Fruit fly (Drosophila melanogaster) whole organism, embryonic: Measurements from ENCODE around the gene sick.

Experiments used
- Abd-B ChIP-seq: fragments of 200-800 bp; sonication (Bioruptor generic); optimal IDR thresholded peaks from 2 replicates; lab custom pipeline; 2018; ENCODE audit warnings: missing biosample characterization, mild to moderate bottlenecking, missing genetic modification characterization, moderate library complexity
- Antp ChIP-seq: fragments of 200-800 bp; sonication (Bioruptor generic); optimal IDR thresholded peaks from 3 replicates; lab custom pipeline; 2016; ENCODE audit warnings: missing biosample characterization, missing genetic modification characterization
- Bdp1 ChIP-seq: fragments of 200-800 bp; sonication (Bioruptor generic); optimal IDR thresholded peaks from 3 replicates; lab custom pipeline; 2016; ENCODE audit warnings: missing biosample characterization, missing genetic modification characterization
- BtbVII ChIP-seq: fragments of 200-800 bp; sonication (Bioruptor generic); optimal IDR thresholded peaks from 3 replicates; lab custom pipeline; 2017; ENCODE audit warnings: missing biosample characterization, mild to moderate bottlenecking, missing genetic modification characterization
- C15 ChIP-seq: fragments of 200-800 bp; sonication (Bioruptor generic); IDR thresholded peaks from 3 replicates; pipeline ENCODE4 v1.3.6; 2022; ENCODE audit warnings: missing biosample characterization, missing genetic modification characterization
- CG10147 ChIP-seq: fragments of 200-800 bp; sonication (Bioruptor generic); optimal IDR thresholded peaks from 2 replicates; lab custom pipeline; 2019; ENCODE audit warnings: missing biosample characterization, mild to moderate bottlenecking, missing genetic modification characterization, moderate library complexity
- CG10209 ChIP-seq: fragments of 200-800 bp; sonication (Bioruptor generic); optimal IDR thresholded peaks from 3 replicates; lab custom pipeline; 2017; ENCODE audit warnings: missing biosample characterization, mild to moderate bottlenecking, missing genetic modification characterization, missing genetic modification reagents
- CG11456 ChIP-seq: fragments of 200-800 bp; sonication (Bioruptor generic); IDR thresholded peaks from 3 replicates; pipeline ENCODE4 v1.3.6; 2022; ENCODE audit warnings: missing biosample characterization, missing genetic modification characterization
- CG11696 ChIP-seq: fragments of 200-800 bp; sonication (Bioruptor generic); IDR thresholded peaks from 2 replicates; pipeline ENCODE4 v1.3.6; 2022; ENCODE audit warnings: missing biosample characterization, missing genetic modification characterization
- CG12942 ChIP-seq: fragments of 200-800 bp; sonication (Bioruptor generic); optimal IDR thresholded peaks from 3 replicates; lab custom pipeline; 2016; ENCODE audit warnings: missing biosample characterization, missing genetic modification characterization
- CG13424 ChIP-seq: fragments of 200-800 bp; sonication (Bioruptor generic); optimal IDR thresholded peaks from 2 replicates; lab custom pipeline; 2019; ENCODE audit warnings: missing biosample characterization, mild to moderate bottlenecking, missing genetic modification characterization, moderate library complexity
- CG15011 ChIP-seq: fragments of 200-800 bp; sonication (Bioruptor generic); optimal IDR thresholded peaks from 3 replicates; lab custom pipeline; 2018; ENCODE audit warnings: missing biosample characterization, mild to moderate bottlenecking, missing genetic modification characterization
- CG16863 ChIP-seq: fragments of 200-800 bp; sonication (Bioruptor generic); optimal IDR thresholded peaks from 3 replicates; lab custom pipeline; 2016; ENCODE audit warnings: missing biosample characterization, missing genetic modification characterization
- CG17361 ChIP-seq: fragments of 200-800 bp; sonication (Bioruptor generic); IDR thresholded peaks from 3 replicates; pipeline ENCODE4 v1.3.6; 2022; ENCODE audit warnings: missing biosample characterization, missing genetic modification characterization
- CG17385 ChIP-seq: fragments of 200-800 bp; sonication (Bioruptor generic); optimal IDR thresholded peaks from 3 replicates; lab custom pipeline; 2018; ENCODE audit warnings: missing biosample characterization, mild to moderate bottlenecking, missing genetic modification characterization
- CG17802 ChIP-seq: fragments of 200-800 bp; sonication (Bioruptor generic); optimal IDR thresholded peaks from 2 replicates; lab custom pipeline; 2018; ENCODE audit warnings: missing biosample characterization, mild to moderate bottlenecking, missing genetic modification characterization, moderate library complexity
- CG18619 ChIP-seq: fragments of 200-800 bp; sonication (Bioruptor generic); optimal IDR thresholded peaks from 3 replicates; lab custom pipeline; 2017; ENCODE audit warnings: missing biosample characterization, mild to moderate bottlenecking, missing genetic modification characterization
- CG2199 ChIP-seq: fragments of 200-800 bp; sonication (Bioruptor generic); IDR thresholded peaks from 3 replicates; pipeline ENCODE4 v1.3.6; 2022; ENCODE audit warnings: missing biosample characterization, missing genetic modification characterization
- CG2875 ChIP-seq: fragments of 200-800 bp; sonication (Bioruptor generic); optimal IDR thresholded peaks from 2 replicates; lab custom pipeline; 2017; ENCODE audit warnings: missing biosample characterization, mild to moderate bottlenecking, missing genetic modification characterization, missing genetic modification reagents
- CG32767 ChIP-seq: fragments of 200-800 bp; sonication (Bioruptor generic); IDR thresholded peaks from 2 replicates; pipeline ENCODE4 v1.3.6; 2022; ENCODE audit warnings: missing biosample characterization, missing genetic modification characterization
- CG4424 ChIP-seq: fragments of 200-800 bp; sonication (Bioruptor generic); optimal IDR thresholded peaks from 3 replicates; lab custom pipeline; 2016; ENCODE audit warnings: missing biosample characterization, missing genetic modification characterization
- CG4730 ChIP-seq: fragments of 200-800 bp; sonication (Bioruptor generic); IDR thresholded peaks from 2 replicates; pipeline ENCODE4 v1.3.6; 2022; ENCODE audit warnings: missing biosample characterization, missing genetic modification characterization
- CG6254 ChIP-seq: fragments of 200-800 bp; sonication (Bioruptor generic); optimal IDR thresholded peaks from 3 replicates; lab custom pipeline; 2017; ENCODE audit warnings: mild to moderate bottlenecking, missing biosample characterization, missing genetic modification reagents, missing genetic modification characterization
- CG7839 ChIP-seq: fragments of 200-800 bp; sonication (Bioruptor generic); optimal IDR thresholded peaks from 3 replicates; lab custom pipeline; 2018; ENCODE audit warnings: missing biosample characterization, mild to moderate bottlenecking, missing genetic modification characterization, moderate library complexity
- CG9437 ChIP-seq: fragments of 200-800 bp; sonication (Bioruptor generic); optimal IDR thresholded peaks from 2 replicates; lab custom pipeline; 2018; ENCODE audit warnings: missing biosample characterization, mild to moderate bottlenecking, missing genetic modification characterization
- CG9932 ChIP-seq: fragments of 200-800 bp; sonication (Bioruptor generic); IDR thresholded peaks from 2 replicates; pipeline ENCODE4 v1.3.6; 2022; ENCODE audit warnings: missing biosample characterization, missing genetic modification characterization
- Dip3 ChIP-seq: fragments of 200-800 bp; sonication (Bioruptor generic); optimal IDR thresholded peaks from 3 replicates; lab custom pipeline; 2016; ENCODE audit warnings: missing biosample characterization, missing genetic modification characterization
- Kr ChIP-seq: fragments of 200-800 bp; sonication (Bioruptor generic); optimal IDR thresholded peaks from 2 replicates; lab custom pipeline; 2017; ENCODE audit warnings: missing biosample characterization, mild to moderate bottlenecking, missing genetic modification characterization
- Lhr ChIP-seq: fragments of 200-800 bp; sonication (Bioruptor generic); optimal IDR thresholded peaks from 3 replicates; lab custom pipeline; 2017; ENCODE audit warnings: mild to moderate bottlenecking, missing biosample characterization, missing genetic modification reagents, missing genetic modification characterization
- Opbp ChIP-seq: fragments of 200-800 bp; sonication (Bioruptor generic); IDR thresholded peaks from 3 replicates; pipeline ENCODE4 v1.3.6; 2022; ENCODE audit warnings: missing biosample characterization, missing genetic modification characterization; ENCODE audit not compliant: partially characterized antibody
- Rfx ChIP-seq: fragments of 200-800 bp; sonication (Bioruptor generic); IDR thresholded peaks from 2 replicates; pipeline ENCODE4 v1.3.6; 2022; ENCODE audit warnings: missing biosample characterization, missing genetic modification characterization
- Sry-δ ChIP-seq: fragments of 200-800 bp; sonication (Bioruptor generic); optimal IDR thresholded peaks from 2 replicates; lab custom pipeline; 2016; ENCODE audit warnings: missing biosample characterization, missing genetic modification characterization
- TFAM ChIP-seq: fragments of 200-800 bp; sonication (Bioruptor generic); optimal IDR thresholded peaks from 2 replicates; lab custom pipeline; 2017; ENCODE audit warnings: missing biosample characterization, missing genetic modification characterization, inconsistent platforms
- ab ChIP-seq: fragments of 200-800 bp; sonication (Bioruptor generic); optimal IDR thresholded peaks from 2 replicates; lab custom pipeline; 2016; ENCODE audit warnings: missing biosample characterization, missing genetic modification characterization
- ato ChIP-seq: fragments of 200-800 bp; sonication (Bioruptor generic); IDR thresholded peaks from 2 replicates; pipeline ENCODE4 v1.3.6; 2022; ENCODE audit warnings: missing biosample characterization, missing genetic modification characterization; ENCODE audit not compliant: partially characterized antibody
- az2 ChIP-seq: fragments of 200-800 bp; sonication (Bioruptor generic); optimal IDR thresholded peaks from 3 replicates; lab custom pipeline; 2016; ENCODE audit warnings: missing biosample characterization, missing genetic modification characterization
- dm ChIP-seq: fragments of 200-800 bp; sonication (Bioruptor generic); optimal IDR thresholded peaks from 3 replicates; lab custom pipeline; 2016; ENCODE audit warnings: missing biosample characterization, missing genetic modification characterization
- eyg ChIP-seq: fragments of 200-800 bp; sonication (Bioruptor generic); optimal IDR thresholded peaks from 3 replicates; lab custom pipeline; 2016; ENCODE audit warnings: missing biosample characterization, missing genetic modification characterization
- fd64A ChIP-seq: fragments of 200-800 bp; sonication (Bioruptor generic); optimal IDR thresholded peaks from 3 replicates; lab custom pipeline; 2018; ENCODE audit warnings: missing biosample characterization, mild to moderate bottlenecking, missing genetic modification characterization
- fru ChIP-seq: fragments of >200 bp; optimal IDR thresholded peaks from 2 replicates; lab custom pipeline; 2017
- gem ChIP-seq: fragments of 200-800 bp; sonication (Bioruptor generic); optimal IDR thresholded peaks from 2 replicates; lab custom pipeline; 2019; ENCODE audit warnings: missing biosample characterization, mild to moderate bottlenecking, missing genetic modification characterization, moderate library complexity
- gsb ChIP-seq: fragments of 200-800 bp; sonication (Bioruptor generic); IDR thresholded peaks from 2 replicates; pipeline ENCODE4 v1.3.6; 2022; ENCODE audit warnings: missing biosample characterization, missing genetic modification characterization
- gsb-n ChIP-seq: fragments of 200-800 bp; sonication (Bioruptor generic); optimal IDR thresholded peaks from 3 replicates; lab custom pipeline; 2018; ENCODE audit warnings: missing biosample characterization, mild to moderate bottlenecking, missing genetic modification characterization
- jigr1 ChIP-seq: fragments of 200-800 bp; sonication (Bioruptor generic); IDR thresholded peaks from 3 replicates; pipeline ENCODE4 v1.3.6; 2022; ENCODE audit warnings: missing biosample characterization, missing genetic modification characterization
- kay ChIP-seq: fragments of 200-800 bp; sonication (Bioruptor generic); optimal IDR thresholded peaks from 2 replicates; lab custom pipeline; 2016; ENCODE audit warnings: missing biosample characterization, missing genetic modification characterization
- lilli ChIP-seq: fragments of 200-800 bp; sonication (Bioruptor generic); optimal IDR thresholded peaks from 3 replicates; lab custom pipeline; 2016; ENCODE audit warnings: missing biosample characterization, missing genetic modification characterization
- onecut ChIP-seq: fragments of 200-800 bp; sonication (Bioruptor generic); IDR thresholded peaks from 2 replicates; pipeline ENCODE4 v1.3.6; 2022; ENCODE audit warnings: missing biosample characterization, missing genetic modification characterization
- phol ChIP-seq: fragments of 200-800 bp; sonication (Bioruptor generic); optimal IDR thresholded peaks from 3 replicates; lab custom pipeline; 2018; ENCODE audit warnings: missing biosample characterization, mild to moderate bottlenecking, missing genetic modification characterization, moderate library complexity
- sisA ChIP-seq: fragments of 200-800 bp; sonication (Bioruptor generic); IDR thresholded peaks from 2 replicates; pipeline ENCODE4 v1.3.6; 2022; ENCODE audit warnings: missing biosample characterization, missing genetic modification characterization
- sna ChIP-seq: fragments of 200-800 bp; sonication (Bioruptor generic); IDR thresholded peaks from 2 replicates; pipeline ENCODE4 v1.3.6; 2022; ENCODE audit warnings: missing biosample characterization, missing genetic modification characterization; ENCODE audit not compliant: partially characterized antibody
- stc ChIP-seq: fragments of 200-800 bp; sonication (Bioruptor generic); IDR thresholded peaks from 2 replicates; pipeline ENCODE4 v1.3.6; 2022; ENCODE audit warnings: missing biosample characterization, missing genetic modification characterization
- zen ChIP-seq: fragments of 200-800 bp; sonication (Bioruptor generic); optimal IDR thresholded peaks from 3 replicates; lab custom pipeline; 2018; ENCODE audit warnings: missing biosample characterization, mild to moderate bottlenecking, missing genetic modification characterization, moderate library complexity

Gene sick

dm6 chr2L:19869937-19870336 is 73.8 kb downstream of the sick start (continued):
- TF ChIP-seq Antp = peak; percentile 84
- TF ChIP-seq onecut = no peak
- TF ChIP-seq CG10147 (GFP tag; lab: Kevin White, UChicago) = no peak
- TF ChIP-seq sisA (GFP tag; lab: Robert Waterston, UW) = peak; percentile 82
- peak; percentile 82 for TF ChIP-seq CG4424 (GFP tag; lab: Kevin White, UChicago)
- no peak for TF ChIP-seq sna (GFP tag; lab: Robert Waterston, UW)
- TF ChIP-seq ato (GFP tag; lab: Robert Waterston, UW) = no peak
- peak; percentile 82 for TF ChIP-seq zen
- TF ChIP-seq Abd-B (GFP tag; lab: Kevin White, UChicago) = peak; percentile 60
- peak; percentile 30 for TF ChIP-seq BtbVII (GFP tag; lab: Kevin White, UChicago)
- TF ChIP-seq gsb (GFP tag; lab: Robert Waterston, UW) = peak; percentile 63
- peak; percentile 14 for TF ChIP-seq gsb-n
- peak; percentile 77 for TF ChIP-seq CG4730 (GFP tag; lab: Robert Waterston, UW)
- peak; percentile 35 for TF ChIP-seq CG18619 (GFP tag; lab: Kevin White, UChicago)
- TF ChIP-seq CG6254 (GFP tag; lab: Kevin White, UChicago) = peak; percentile 52
- TF ChIP-seq jigr1 (GFP tag; lab: Robert Waterston, UW) = peak; percentile 37; the same call in 1 of the 3 replicates
- TF ChIP-seq CG32767 = peak; percentile 65
- TF ChIP-seq Lhr = no peak
- TF ChIP-seq CG10209 (GFP tag; lab: Kevin White, UChicago) = peak; percentile 53
- TF ChIP-seq CG11696 (GFP tag; lab: Robert Waterston, UW) = peak; percentile 61
- TF ChIP-seq CG16863 = peak; percentile 69
- no peak for TF ChIP-seq CG9437
- TF ChIP-seq Sry-δ (GFP tag; lab: Kevin White, UChicago) = peak; percentile 28
- TF ChIP-seq fru (lab: Kevin White, UChicago) = no peak
- peak; percentile 84 for TF ChIP-seq Rfx (GFP tag; lab: Robert Waterston, UW)
- TF ChIP-seq phol = peak; percentile 73
- TF ChIP-seq az2 (GFP tag; lab: Kevin White, UChicago) = peak; percentile 43
- peak; percentile 18 for TF ChIP-seq fd64A (GFP tag; lab: Kevin White, UChicago)
- TF ChIP-seq Dip3 = peak; percentile 10
- peak; percentile 23 for TF ChIP-seq kay (GFP tag; lab: Kevin White, UChicago)
- peak; percentile 73 for TF ChIP-seq gem
- no peak for TF ChIP-seq Kr
- peak; percentile 4 for TF ChIP-seq CG2875 (GFP tag; lab: Kevin White, UChicago)
- peak; percentile 26 for TF ChIP-seq CG12942 (GFP tag; lab: Kevin White, UChicago)
- peak; percentile 44 for TF ChIP-seq TFAM
- TF ChIP-seq CG7839 = peak; percentile 72
- TF ChIP-seq C15 = peak; percentile 66; the same call in 1 of the 3 replicates
- TF ChIP-seq CG2199 (GFP tag; lab: Robert Waterston, UW) = peak; percentile 84; the same call in 2 of the 3 replicates
- TF ChIP-seq ab (GFP tag; lab: Kevin White, UChicago) = peak; percentile 23
- TF ChIP-seq Bdp1 = peak; percentile 14
- peak; percentile 28 for TF ChIP-seq CG13424 (tag; lab: Kevin White, UChicago)
- TF ChIP-seq CG9932 (GFP tag; lab: Robert Waterston, UW) = peak; percentile 77
- TF ChIP-seq lilli (GFP tag; lab: Kevin White, UChicago) = peak; percentile 71
- TF ChIP-seq CG17385 (GFP tag; lab: Kevin White, UChicago) = no peak
- TF ChIP-seq Opbp (GFP tag; lab: Robert Waterston, UW) = no peak
- peak; percentile 6 for TF ChIP-seq eyg (GFP tag; lab: Kevin White, UChicago)
- TF ChIP-seq CG15011 = peak; percentile 13
- TF ChIP-seq CG17361 (GFP tag; lab: Robert Waterston, UW) = peak; percentile 76
- TF ChIP-seq CG11456 = peak; percentile 85
- no peak for TF ChIP-seq dm (GFP tag; lab: Kevin White, UChicago)
- TF ChIP-seq CG17802 (tag; lab: Kevin White, UChicago) = peak; percentile 14
- peak; percentile 69 for TF ChIP-seq stc (GFP tag; lab: Robert Waterston, UW)
